Worm (Caenorhabditis elegans) whole organism, midembryonic: ENCODE results near the gene C06A1.6.

ENCODE experiments used
- T22C8.4 ChIP-seq: fragments of 200-800 bp; sonication (Bioruptor generic); IDR thresholded peaks from 2 replicates; pipeline ENCODE4 v1.3.6; 2022; ENCODE audit warnings: missing genetic modification characterization, missing compliant biosample characterization
- cog-1 ChIP-seq: sonication (generic microtip); optimal IDR thresholded peaks from 2 replicates; lab custom pipeline; 2016; ENCODE audit warnings: missing genetic modification characterization, missing compliant biosample characterization
- flt-1 ChIP-seq: fragments of 200-800 bp; sonication (Bioruptor generic); IDR thresholded peaks from 2 replicates; pipeline ENCODE4 v1.3.6; 2022; ENCODE audit warnings: missing genetic modification characterization, missing compliant biosample characterization
- klf-2 ChIP-seq: fragments of 200-800 bp; sonication (Bioruptor generic); conservative IDR thresholded peaks from 2 replicates; pipeline ENCODE4 v1.3.6; 2022; ENCODE audit warnings: missing genetic modification reagents, missing genetic modification characterization, missing compliant biosample characterization
- med-1 ChIP-seq: sonication (generic microtip); optimal IDR thresholded peaks from 2 replicates; lab custom pipeline; 2017; ENCODE audit warnings: missing genetic modification characterization, mild to moderate bottlenecking, missing compliant biosample characterization, antibody characterized with exemption, missing genetic modification reagents; ENCODE audit not compliant: insufficient read depth
- ref-1 ChIP-seq: fragments of 200-800 bp; sonication (Bioruptor generic); conservative IDR thresholded peaks from 2 replicates; pipeline ENCODE4 v1.3.6; 2022; ENCODE audit warnings: missing genetic modification reagents, missing genetic modification characterization, missing compliant biosample characterization
- tab-1 ChIP-seq: fragments of 200-800 bp; sonication (Bioruptor generic); IDR thresholded peaks from 2 replicates; pipeline ENCODE4 v1.3.6; 2022; ENCODE audit warnings: missing genetic modification characterization, missing compliant biosample characterization
- ztf-23 ChIP-seq: fragments of 200-800 bp; sonication (Bioruptor generic); IDR thresholded peaks from 2 replicates; pipeline ENCODE4 v1.3.6; 2022; ENCODE audit warnings: missing genetic modification reagents, missing genetic modification characterization, missing compliant biosample characterization
- ztf-29 ChIP-seq: fragments of 200-800 bp; sonication (Bioruptor generic); IDR thresholded peaks from 2 replicates; pipeline ENCODE4 v1.3.6; 2022; ENCODE audit warnings: missing genetic modification reagents, missing genetic modification characterization, missing compliant biosample characterization

The C06A1.6 gene

ce11 chrII:10519017-10519416 lies 45.5 kb downstream of the C06A1.6 start, which contains the start of gene F59B10.4:
F59B10.4 (minus strand) TSS chrII:10519117.
- TF ChIP-seq T22C8.4 (GFP tag; lab: Robert Waterston, UW) (no peak), flt-1 (GFP tag; lab: Robert Waterston, UW) (no peak), klf-2 (GFP tag; lab: Robert Waterston, UW) (no peak), ref-1 (GFP tag; lab: Robert Waterston, UW) (no peak), ztf-23 (GFP tag; lab: Robert Waterston, UW) (no peak), tab-1 (GFP tag; lab: Robert Waterston, UW) (no peak), ztf-29 (no peak), med-1 (no peak), cog-1 (tag; lab: Kevin White, UChicago) (no peak)

- TF ChIP-seq ztf-29 (no peak), flt-1 (GFP tag; lab: Robert Waterston, UW) (no peak), T22C8.4 (GFP tag; lab: Robert Waterston, UW) (no peak), cog-1 (tag; lab: Kevin White, UChicago) (no peak), ref-1 (GFP tag; lab: Robert Waterston, UW) (no peak), klf-2 (GFP tag; lab: Robert Waterston, UW) (no peak), med-1 (no peak), ztf-23 (GFP tag; lab: Robert Waterston, UW) (no peak), tab-1 (GFP tag; lab: Robert Waterston, UW) (no peak)
Observed at ce11 chrII:10516375-10516774, 48.1 kb downstream of the C06A1.6 start.

ce11 chrII:10515422-10515821 lies 49.1 kb downstream of the C06A1.6 start:
- no peak for TF ChIP-seq flt-1 (GFP tag; lab: Robert Waterston, UW)
- TF ChIP-seq ztf-23 (GFP tag; lab: Robert Waterston, UW): no peak
- TF ChIP-seq med-1: no peak
- TF ChIP-seq tab-1 (GFP tag; lab: Robert Waterston, UW): no peak
- TF ChIP-seq ztf-29: no peak
- no peak for TF ChIP-seq klf-2 (GFP tag; lab: Robert Waterston, UW)
- no peak for TF ChIP-seq ref-1 (GFP tag; lab: Robert Waterston, UW)
- no peak for TF ChIP-seq T22C8.4 (GFP tag; lab: Robert Waterston, UW)
- no peak for TF ChIP-seq cog-1 (tag; lab: Kevin White, UChicago)
